Worm (Caenorhabditis elegans) whole organism, L2 larva: ENCODE data around the gene ctr-9.

Source experiments
- C34F6.9 ChIP-seq: fragments of 150-350 bp; optimal IDR thresholded peaks from 2 replicates; lab custom pipeline; 2014; ENCODE audit warnings: missing biosample characterization, missing genetic modification characterization
- F13H6.1 ChIP-seq: sonication (generic microtip); optimal IDR thresholded peaks from 2 replicates; lab custom pipeline; 2016; ENCODE audit warnings: missing genetic modification characterization, missing compliant biosample characterization
- Y55F3AM.14 ChIP-seq: fragments of 200-800 bp; sonication (Bioruptor generic); optimal IDR thresholded peaks from 2 replicates; lab custom pipeline; 2018; ENCODE audit warnings: mild to moderate bottlenecking, missing genetic modification characterization, missing compliant biosample characterization
- ZK546.5 ChIP-seq: sonication (generic microtip); optimal IDR thresholded peaks from 2 replicates; lab custom pipeline; 2017; ENCODE audit warnings: missing biosample characterization, missing genetic modification characterization
- aly-2 ChIP-seq: fragments of 150-350 bp; optimal IDR thresholded peaks from 2 replicates; lab custom pipeline; 2014; ENCODE audit warnings: missing biosample characterization, missing genetic modification characterization
- ama-1 ChIP-seq: fragments of 150-350 bp; optimal IDR thresholded peaks from 2 replicates; lab custom pipeline; 2018; ENCODE audit warnings: inconsistent platforms
- blmp-1 ChIP-seq: sonication (generic microtip); optimal IDR thresholded peaks from 2 replicates; lab custom pipeline; 2017; ENCODE audit warnings: missing genetic modification characterization, mild to moderate bottlenecking, missing compliant biosample characterization, antibody characterized with exemption, moderate library complexity; ENCODE audit not compliant: insufficient read depth
- ceh-16 ChIP-seq: fragments of 150-350 bp; optimal IDR thresholded peaks from 2 replicates; lab custom pipeline; 2014; ENCODE audit warnings: missing biosample characterization, missing genetic modification characterization
- crh-2 ChIP-seq: sonication (generic microtip); optimal IDR thresholded peaks from 2 replicates; lab custom pipeline; 2017; ENCODE audit warnings: missing biosample characterization, missing genetic modification characterization
- dmd-4 ChIP-seq: sonication (generic microtip); optimal IDR thresholded peaks from 2 replicates; lab custom pipeline; 2017; ENCODE audit warnings: missing biosample characterization, missing genetic modification characterization
- egl-27 ChIP-seq: sonication (generic microtip); optimal IDR thresholded peaks from 3 replicates; lab custom pipeline; 2017; ENCODE audit warnings: missing biosample characterization, missing genetic modification reagents, missing genetic modification characterization
- elt-1 ChIP-seq: fragments of 150-350 bp; optimal IDR thresholded peaks from 2 replicates; lab custom pipeline; 2014; ENCODE audit warnings: missing biosample characterization, missing genetic modification characterization
- elt-3 ChIP-seq: sonication (generic microtip); optimal IDR thresholded peaks from 2 replicates; lab custom pipeline; 2017; ENCODE audit warnings: missing biosample characterization, missing genetic modification characterization
- fos-1 ChIP-seq: fragments of 150-350 bp; optimal IDR thresholded peaks from 2 replicates; lab custom pipeline; 2014; ENCODE audit warnings: missing biosample characterization, missing genetic modification characterization
- gmeb-1 ChIP-seq: fragments of 150-350 bp; optimal IDR thresholded peaks from 2 replicates; lab custom pipeline; 2014; ENCODE audit warnings: missing biosample characterization, missing genetic modification characterization
- lin-11 ChIP-seq: fragments of 150-350 bp; sonication (generic microtip); optimal IDR thresholded peaks from 2 replicates; lab custom pipeline; 2014; ENCODE audit warnings: missing biosample characterization, missing genetic modification characterization, inconsistent platforms, mixed read lengths
- lin-13 ChIP-seq: fragments of 150-350 bp; optimal IDR thresholded peaks from 2 replicates; lab custom pipeline; 2014; ENCODE audit warnings: missing biosample characterization, missing genetic modification reagents, missing genetic modification characterization
- lin-39 ChIP-seq: fragments of 150-350 bp; optimal IDR thresholded peaks from 2 replicates; lab custom pipeline; 2014; ENCODE audit warnings: missing biosample characterization, missing genetic modification reagents, missing genetic modification characterization
- lsy-2 ChIP-seq, 2 experiments: fragments of 150-350 bp in 1 of 2; sonication (generic microtip) in 1 of 2; optimal IDR thresholded peaks; 2 replicates each; lab custom pipeline; 2014 to 2017; ENCODE audit warnings: missing biosample characterization in 2 of 2, missing genetic modification characterization in 2 of 2
- mdl-1 ChIP-seq, 2 experiments: fragments of 150-350 bp in 1 of 2; sonication (generic microtip) in 1 of 2; optimal IDR thresholded peaks; 2 replicates each; lab custom pipeline; 2017; ENCODE audit warnings: missing biosample characterization in 2 of 2, missing genetic modification characterization in 2 of 2
- nhr-10 ChIP-seq: sonication (generic microtip); optimal IDR thresholded peaks from 2 replicates; lab custom pipeline; 2017; ENCODE audit warnings: missing biosample characterization, missing genetic modification characterization
- nhr-11 ChIP-seq: fragments of 150-350 bp; optimal IDR thresholded peaks from 2 replicates; lab custom pipeline; 2014; ENCODE audit warnings: missing biosample characterization, missing genetic modification characterization
- nhr-12 ChIP-seq: fragments of 150-350 bp; optimal IDR thresholded peaks from 2 replicates; lab custom pipeline; 2014; ENCODE audit warnings: missing biosample characterization, missing genetic modification characterization
- nhr-129 ChIP-seq: fragments of 150-350 bp; optimal IDR thresholded peaks from 2 replicates; lab custom pipeline; 2014; ENCODE audit warnings: missing biosample characterization, missing genetic modification characterization
- nhr-21 ChIP-seq: fragments of 150-350 bp; optimal IDR thresholded peaks from 2 replicates; lab custom pipeline; 2014; ENCODE audit warnings: missing biosample characterization, missing genetic modification characterization
- nhr-23 ChIP-seq: fragments of 150-350 bp; optimal IDR thresholded peaks from 2 replicates; lab custom pipeline; 2014; ENCODE audit warnings: missing biosample characterization, missing genetic modification reagents, missing genetic modification characterization
- nhr-25 ChIP-seq: fragments of 150-350 bp; sonication (generic microtip); optimal IDR thresholded peaks from 3 replicates; lab custom pipeline; 2014; ENCODE audit warnings: missing biosample characterization, missing genetic modification characterization
- nhr-6 ChIP-seq: fragments of 150-350 bp; optimal IDR thresholded peaks from 2 replicates; lab custom pipeline; 2014; ENCODE audit warnings: missing biosample characterization, missing genetic modification characterization
- nhr-77 ChIP-seq: fragments of 150-350 bp; optimal IDR thresholded peaks from 2 replicates; lab custom pipeline; 2014; ENCODE audit warnings: missing biosample characterization, missing genetic modification characterization
- peb-1 ChIP-seq: fragments of 150-350 bp; optimal IDR thresholded peaks from 2 replicates; lab custom pipeline; 2014; ENCODE audit warnings: missing biosample characterization, missing genetic modification characterization
- skn-1 ChIP-seq: sonication (generic microtip); optimal IDR thresholded peaks from 2 replicates; lab custom pipeline; 2017; ENCODE audit warnings: missing biosample characterization, missing genetic modification characterization
- sma-3 ChIP-seq: sonication (generic microtip); optimal IDR thresholded peaks from 2 replicates; lab custom pipeline; 2016; ENCODE audit warnings: missing genetic modification reagents, missing genetic modification characterization, missing compliant biosample characterization
- sma-9 ChIP-seq, 2 experiments: fragments of 150-350 bp in 1 of 2; sonication (generic microtip) in 1 of 2; optimal IDR thresholded peaks; 2 replicates each; lab custom pipeline; 2014 to 2016; ENCODE audit warnings: missing genetic modification characterization in 2 of 2, mild to moderate bottlenecking in 1 of 2, missing biosample characterization in 1 of 2, missing compliant biosample characterization in 1 of 2, missing genetic modification reagents in 1 of 2, moderate library complexity in 1 of 2
- snpc-4 ChIP-seq: fragments of 150-350 bp; optimal IDR thresholded peaks from 2 replicates; lab custom pipeline; 2014; ENCODE audit warnings: missing biosample characterization, missing genetic modification characterization
- unc-39 ChIP-seq: fragments of 150-350 bp; optimal IDR thresholded peaks from 2 replicates; lab custom pipeline; 2014; ENCODE audit warnings: missing biosample characterization, missing genetic modification characterization
- unc-55 ChIP-seq: fragments of 150-350 bp; sonication (generic microtip); optimal IDR thresholded peaks from 3 replicates; lab custom pipeline; 2014; ENCODE audit warnings: missing biosample characterization, missing genetic modification reagents, missing genetic modification characterization
- zag-1 ChIP-seq: fragments of 150-350 bp; optimal IDR thresholded peaks from 2 replicates; lab custom pipeline; 2014; ENCODE audit warnings: missing biosample characterization, missing genetic modification characterization
- ztf-4 ChIP-seq: fragments of 150-350 bp; optimal IDR thresholded peaks from 2 replicates; lab custom pipeline; 2014; ENCODE audit warnings: missing biosample characterization, missing genetic modification characterization

Gene ctr-9

ce11 chrIII:9461894-9462784, 29.1 kb upstream of the ctr-9 start:
- no peak for TF ChIP-seq egl-27 (tag; lab: Kevin White, UChicago)
- TF ChIP-seq C34F6.9 (tag; lab: Kevin White, UChicago), result no peak
- TF ChIP-seq Y55F3AM.14 (GFP tag; lab: Kevin White, UChicago), result no peak
- no peak for TF ChIP-seq sma-3 (GFP tag; lab: Kevin White, UChicago)
- peak; percentile 2 for TF ChIP-seq fos-1 (tag; lab: Kevin White, UChicago)
- TF ChIP-seq, all 48 proteins: peak for 1

- TF ChIP-seq nhr-11 (tag; lab: Kevin White, UChicago), result no peak
- no peak for TF ChIP-seq elt-1 (tag; lab: Kevin White, UChicago)
- peak; percentile 28 for TF ChIP-seq nhr-129 (tag; lab: Kevin White, UChicago)
- TF ChIP-seq skn-1, result no peak
- TF ChIP-seq blmp-1, result no peak
- TF ChIP-seq crh-2 (tag; lab: Kevin White, UChicago), result peak; percentile 0
- no peak for TF ChIP-seq nhr-10 (tag; lab: Kevin White, UChicago)
- peak; percentile 6 for TF ChIP-seq ztf-4 (tag; lab: Kevin White, UChicago)
- no peak for TF ChIP-seq gmeb-1 (tag; lab: Kevin White, UChicago)
- peak in 1 of 2 experiments; percentile 0 for TF ChIP-seq lsy-2 (tag; optimal IDR thresholded peaks at IDR 0.05; lab: Kevin White, UChicago)
Measured at ce11 chrIII:9462785-9463467, 28.3 kb upstream of the ctr-9 start.

- TF ChIP-seq sma-9 (GFP tag; optimal IDR thresholded peaks at IDR 0.05; lab: Kevin White, UChicago) (peak; percentile 61), sma-9 (tag; optimal IDR thresholded peaks at IDR 0.05; lab: Kevin White, UChicago) (no peak), unc-55 (GFP tag; lab: Kevin White, UChicago) (peak; percentile 74), egl-27 (tag; lab: Kevin White, UChicago) (peak; percentile 28), nhr-21 (tag; lab: Kevin White, UChicago) (no peak), ZK546.5 (tag; lab: Kevin White, UChicago) (no peak), lsy-2 (tag; optimal IDR thresholded peaks at IDR 0.05; lab: Kevin White, UChicago) (peak; percentile 57 to 82), gmeb-1 (tag; lab: Kevin White, UChicago) (peak; percentile 68), elt-3 (no peak), C34F6.9 (tag; lab: Kevin White, UChicago) (peak; percentile 89), F13H6.1 (peak; percentile 40), ceh-16 (tag; lab: Kevin White, UChicago) (no peak), crh-2 (tag; lab: Kevin White, UChicago) (peak; percentile 24), sma-3 (GFP tag; lab: Kevin White, UChicago) (peak; percentile 66), lin-13 (peak; percentile 13), nhr-25 (tag; lab: Kevin White, UChicago) (peak; percentile 26)
Measured at ce11 chrIII:9465424-9465823, 25.8 kb upstream of the ctr-9 start, which contains the start of gene B0464.9. Gene B0464.9, plus strand, starts transcription at chrIII:9465767.

DNA sequence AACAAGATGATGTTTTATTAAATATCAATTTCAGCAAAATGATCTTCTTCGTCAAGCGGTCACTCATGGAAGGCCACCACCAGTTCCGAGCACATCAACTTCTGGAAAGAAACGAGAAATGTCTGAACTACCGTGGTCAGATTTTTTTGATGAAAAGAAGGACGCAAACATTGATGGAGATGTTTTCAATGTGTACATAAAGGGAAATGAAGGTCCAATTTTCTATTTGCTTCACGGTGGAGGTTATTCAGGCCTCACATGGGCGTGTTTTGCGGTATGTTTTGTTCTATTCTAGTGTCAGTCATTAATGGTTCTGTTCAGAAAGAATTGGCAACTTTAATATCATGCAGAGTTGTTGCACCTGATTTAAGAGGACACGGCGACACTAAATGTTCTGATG, 25.3 kb upstream of the ctr-9 start, which contains the start of gene B0464.6:
TSS of gene B0464.6 (minus strand) at position 101 of the 400 bp plus-strand sequence.
- TF ChIP-seq fos-1 (tag; lab: Kevin White, UChicago) (no peak), skn-1 (no peak), nhr-77 (tag; lab: Kevin White, UChicago) (no peak)

DNA sequence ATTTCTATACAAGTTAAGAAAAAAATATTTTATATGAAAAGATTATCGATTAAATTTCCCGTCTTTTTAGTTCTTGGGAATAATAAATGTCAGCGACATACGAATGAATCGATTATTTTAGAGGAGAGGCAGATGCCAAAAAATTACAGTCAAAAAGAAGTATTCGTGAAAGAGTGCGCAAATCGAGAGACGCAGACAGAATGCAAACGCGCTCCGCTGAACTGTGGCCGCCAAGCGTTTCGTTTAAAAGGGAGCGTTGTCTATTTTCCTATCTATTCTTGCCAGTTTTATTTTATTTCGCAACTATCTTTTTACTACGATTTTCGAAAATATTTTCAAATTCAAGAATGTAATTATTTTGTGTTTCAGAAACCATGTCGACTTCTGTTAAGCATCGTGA, 24.1 kb upstream of the ctr-9 start, which contains the start of gene baf-1:
TSS of gene baf-1 (plus strand) at position 370 of the 400 bp plus-strand sequence.
- no peak for TF ChIP-seq dmd-4 (tag; lab: Kevin White, UChicago)
- no peak for TF ChIP-seq egl-27 (tag; lab: Kevin White, UChicago)
- no peak for TF ChIP-seq mdl-1 (tag; optimal IDR thresholded peaks at IDR 0.05; lab: Kevin White, UChicago)
- TF ChIP-seq F13H6.1, result peak; percentile 23
- peak; percentile 46 for TF ChIP-seq sma-9 (GFP tag; optimal IDR thresholded peaks at IDR 0.05; lab: Kevin White, UChicago)
- TF ChIP-seq sma-9 (tag; optimal IDR thresholded peaks at IDR 0.05; lab: Kevin White, UChicago), result no peak
- TF ChIP-seq aly-2 (tag; lab: Kevin White, UChicago), result no peak
- no peak for TF ChIP-seq zag-1 (tag; lab: Kevin White, UChicago)
- TF ChIP-seq ZK546.5 (tag; lab: Kevin White, UChicago), result peak; percentile 12
- TF ChIP-seq nhr-23 (tag; lab: Kevin White, UChicago), result no peak
- TF ChIP-seq Y55F3AM.14 (GFP tag; lab: Kevin White, UChicago), result no peak
- TF ChIP-seq sma-3 (GFP tag; lab: Kevin White, UChicago), result peak; percentile 58
- TF ChIP-seq ama-1, result no peak
- no peak for TF ChIP-seq peb-1 (tag; lab: Kevin White, UChicago)
- no peak for TF ChIP-seq unc-39 (tag; lab: Kevin White, UChicago)
- TF ChIP-seq nhr-25 (tag; lab: Kevin White, UChicago), result peak; percentile 72
- peak; percentile 17 for TF ChIP-seq lin-11 (tag; lab: Kevin White, UChicago)
- peak; percentile 30 for TF ChIP-seq nhr-129 (tag; lab: Kevin White, UChicago)
- TF ChIP-seq blmp-1, result peak; percentile 13
- TF ChIP-seq C34F6.9 (tag; lab: Kevin White, UChicago), result peak; percentile 93
- TF ChIP-seq nhr-6 (tag; lab: Kevin White, UChicago), result no peak
- no peak for TF ChIP-seq elt-1 (tag; lab: Kevin White, UChicago)
- TF ChIP-seq unc-55 (GFP tag; lab: Kevin White, UChicago), result peak; percentile 76
- TF ChIP-seq gmeb-1 (tag; lab: Kevin White, UChicago), result peak; percentile 80
- TF ChIP-seq snpc-4 (tag; lab: Kevin White, UChicago), result no peak
- TF ChIP-seq lin-39 (tag; lab: Kevin White, UChicago), result no peak
- peak; percentile 29 for TF ChIP-seq nhr-21 (tag; lab: Kevin White, UChicago)
- TF ChIP-seq nhr-77 (tag; lab: Kevin White, UChicago), result no peak
- no peak for TF ChIP-seq nhr-12 (tag; lab: Kevin White, UChicago)
